Fruit fly (Drosophila melanogaster) whole organism, prepupa: Measurements from ENCODE around the gene Med.

Experiments used
- Blimp-1 ChIP-seq: fragments of 200-800 bp; sonication (Bioruptor generic); optimal IDR thresholded peaks from 3 replicates; lab custom pipeline; 2017; ENCODE audit warnings: missing biosample characterization, missing genetic modification characterization, mild to moderate bottlenecking, moderate library complexity, missing genetic modification reagents
- CG10631 ChIP-seq: fragments of 200-800 bp; sonication (Bioruptor generic); optimal IDR thresholded peaks from 2 replicates; lab custom pipeline; 2016; ENCODE audit warnings: missing biosample characterization, missing genetic modification characterization
- CG10669 ChIP-seq: fragments of 200-800 bp; sonication (Bioruptor generic); optimal IDR thresholded peaks from 3 replicates; lab custom pipeline; 2018; ENCODE audit warnings: missing biosample characterization, mild to moderate bottlenecking, missing genetic modification characterization, moderate library complexity
- CG11294 ChIP-seq: fragments of 200-800 bp; sonication (Bioruptor generic); IDR thresholded peaks from 2 replicates; pipeline ENCODE4 v1.3.6; 2022; ENCODE audit warnings: missing biosample characterization, missing genetic modification characterization
- CG11762 ChIP-seq: fragments of 200-800 bp; sonication (Bioruptor generic); optimal IDR thresholded peaks from 3 replicates; lab custom pipeline; 2016; ENCODE audit warnings: missing biosample characterization, missing genetic modification characterization; ENCODE audit not compliant: insufficient read depth
- CG11902 ChIP-seq: fragments of 200-800 bp; sonication (Bioruptor generic); optimal IDR thresholded peaks from 3 replicates; lab custom pipeline; 2016; ENCODE audit warnings: missing biosample characterization, missing genetic modification characterization
- CG15336 ChIP-seq: fragments of 200-800 bp; sonication (Bioruptor generic); IDR thresholded peaks from 2 replicates; pipeline ENCODE4 v1.3.6; 2022; ENCODE audit warnings: missing biosample characterization, missing genetic modification characterization
- CG1621 ChIP-seq: fragments of 200-800 bp; sonication (Bioruptor generic); optimal IDR thresholded peaks from 3 replicates; lab custom pipeline; 2018; ENCODE audit warnings: missing biosample characterization, mild to moderate bottlenecking, missing genetic modification characterization
- CG3032 ChIP-seq: fragments of 200-800 bp; optimal IDR thresholded peaks from 2 replicates; lab custom pipeline; 2019; ENCODE audit warnings: missing biosample characterization, mild to moderate bottlenecking, missing genetic modification characterization, moderate library complexity
- CG31627 ChIP-seq: fragments of 200-800 bp; sonication (Bioruptor generic); optimal IDR thresholded peaks from 3 replicates; lab custom pipeline; 2016; ENCODE audit warnings: missing biosample characterization, missing genetic modification characterization
- CG32006 ChIP-seq: fragments of 200-800 bp; sonication (Bioruptor generic); optimal IDR thresholded peaks from 3 replicates; lab custom pipeline; 2017; ENCODE audit warnings: missing biosample characterization, mild to moderate bottlenecking, missing genetic modification characterization
- CG34406 ChIP-seq: fragments of 200-800 bp; sonication (Bioruptor generic); optimal IDR thresholded peaks from 3 replicates; lab custom pipeline; 2016; ENCODE audit warnings: missing biosample characterization, missing genetic modification characterization
- CG3919 ChIP-seq: fragments of 200-800 bp; sonication (Bioruptor generic); optimal IDR thresholded peaks from 3 replicates; lab custom pipeline; 2016; ENCODE audit warnings: missing biosample characterization, missing genetic modification characterization
- CG4318 ChIP-seq: fragments of 200-800 bp; sonication (Bioruptor generic); optimal IDR thresholded peaks from 3 replicates; lab custom pipeline; 2017; ENCODE audit warnings: missing biosample characterization, mild to moderate bottlenecking, missing genetic modification characterization
- CG6163 ChIP-seq: fragments of 200-800 bp; sonication (Bioruptor generic); IDR thresholded peaks from 3 replicates; pipeline ENCODE4 v1.3.6; 2022; ENCODE audit warnings: missing biosample characterization, missing genetic modification characterization
- CG6276 ChIP-seq: fragments of 200-800 bp; sonication (Bioruptor generic); optimal IDR thresholded peaks from 2 replicates; lab custom pipeline; 2017; ENCODE audit warnings: missing biosample characterization, mild to moderate bottlenecking, missing genetic modification characterization
- CG6792 ChIP-seq: fragments of 200-800 bp; sonication (Bioruptor generic); optimal IDR thresholded peaks from 3 replicates; lab custom pipeline; 2016; ENCODE audit warnings: missing biosample characterization, missing genetic modification characterization
- CG6854 ChIP-seq: fragments of 200-800 bp; sonication (Bioruptor generic); optimal IDR thresholded peaks from 2 replicates; lab custom pipeline; 2017; ENCODE audit warnings: missing biosample characterization, mild to moderate bottlenecking, missing genetic modification characterization
- CG7368 ChIP-seq: fragments of 200-800 bp; sonication (Bioruptor generic); optimal IDR thresholded peaks from 3 replicates; lab custom pipeline; 2016; ENCODE audit warnings: missing biosample characterization, missing genetic modification characterization
- CG8119 ChIP-seq: fragments of 200-800 bp; sonication (Bioruptor generic); IDR thresholded peaks from 3 replicates; pipeline ENCODE4 v1.3.6; 2022; ENCODE audit warnings: missing biosample characterization, missing genetic modification characterization
- CG8319 ChIP-seq: fragments of 200-800 bp; sonication (Bioruptor generic); optimal IDR thresholded peaks from 3 replicates; lab custom pipeline; 2016; ENCODE audit warnings: missing biosample characterization, missing genetic modification characterization
- CG8632 ChIP-seq: fragments of 200-800 bp; sonication (Bioruptor generic); optimal IDR thresholded peaks from 3 replicates; lab custom pipeline; 2016; ENCODE audit warnings: missing biosample characterization, missing genetic modification characterization
- CG9139 ChIP-seq: fragments of 200-800 bp; sonication (Bioruptor generic); optimal IDR thresholded peaks from 3 replicates; lab custom pipeline; 2017; ENCODE audit warnings: missing biosample characterization, mild to moderate bottlenecking, missing genetic modification characterization
- Eip75B ChIP-seq: fragments of 200-800 bp; sonication (Bioruptor generic); optimal IDR thresholded peaks from 3 replicates; lab custom pipeline; 2016; ENCODE audit warnings: missing biosample characterization, missing genetic modification characterization
- Eip93F ChIP-seq: fragments of 200-800 bp; sonication (Bioruptor generic); optimal IDR thresholded peaks from 2 replicates; lab custom pipeline; 2016; ENCODE audit warnings: missing biosample characterization, mild to moderate bottlenecking, missing genetic modification characterization
- Ets96B ChIP-seq: fragments of 200-800 bp; optimal IDR thresholded peaks from 2 replicates; lab custom pipeline; 2019; ENCODE audit warnings: missing biosample characterization, mild to moderate bottlenecking, missing genetic modification characterization, moderate library complexity
- Gug ChIP-seq: fragments of 200-800 bp; sonication (Bioruptor generic); IDR thresholded peaks from 2 replicates; pipeline ENCODE4 v1.3.6; 2022; ENCODE audit warnings: missing biosample characterization, missing genetic modification characterization
- Hr38 ChIP-seq: sonication (Bioruptor generic); optimal IDR thresholded peaks from 2 replicates; lab custom pipeline; 2016; ENCODE audit warnings: missing biosample characterization, missing genetic modification characterization
- Hr39 ChIP-seq: fragments of 200-800 bp; sonication (Bioruptor generic); optimal IDR thresholded peaks from 2 replicates; lab custom pipeline; 2016; ENCODE audit warnings: missing biosample characterization, missing genetic modification characterization
- Hr4 ChIP-seq: fragments of 200-800 bp; sonication (Bioruptor generic); optimal IDR thresholded peaks from 3 replicates; lab custom pipeline; 2016; ENCODE audit warnings: missing biosample characterization, missing genetic modification characterization
- Lpt ChIP-seq: fragments of 200-800 bp; sonication (Bioruptor generic); optimal IDR thresholded peaks from 3 replicates; lab custom pipeline; 2016; ENCODE audit warnings: missing biosample characterization, missing genetic modification characterization
- Met ChIP-seq: fragments of 200-800 bp; sonication (Bioruptor generic); optimal IDR thresholded peaks from 3 replicates; lab custom pipeline; 2016; ENCODE audit warnings: missing biosample characterization, missing genetic modification characterization
- OdsH ChIP-seq: fragments of 200-800 bp; sonication (Bioruptor generic); optimal IDR thresholded peaks from 3 replicates; lab custom pipeline; 2016; ENCODE audit warnings: missing biosample characterization, missing genetic modification characterization
- Sox102F ChIP-seq: fragments of 200-800 bp; sonication (Bioruptor generic); optimal IDR thresholded peaks from 2 replicates; lab custom pipeline; 2016; ENCODE audit warnings: missing biosample characterization, mild to moderate bottlenecking, missing genetic modification characterization
- Sox14 ChIP-seq: fragments of 200-800 bp; sonication (Bioruptor generic); optimal IDR thresholded peaks from 3 replicates; lab custom pipeline; 2016; ENCODE audit warnings: missing biosample characterization, missing genetic modification characterization
- Sox15 ChIP-seq: fragments of 200-800 bp; sonication (Bioruptor generic); optimal IDR thresholded peaks from 3 replicates; lab custom pipeline; 2016; ENCODE audit warnings: missing biosample characterization, missing genetic modification characterization
- achi ChIP-seq: fragments of 200-800 bp; sonication (Bioruptor generic); optimal IDR thresholded peaks from 3 replicates; lab custom pipeline; 2016; ENCODE audit warnings: missing biosample characterization, missing genetic modification characterization
- acj6 ChIP-seq: fragments of 200-800 bp; sonication (Bioruptor generic); optimal IDR thresholded peaks from 3 replicates; lab custom pipeline; 2016; ENCODE audit warnings: missing biosample characterization, missing genetic modification characterization
- cyc ChIP-seq: fragments of 200-800 bp; sonication (Bioruptor generic); optimal IDR thresholded peaks from 3 replicates; lab custom pipeline; 2016; ENCODE audit warnings: missing biosample characterization, missing genetic modification characterization
- dac ChIP-seq: fragments of 200-800 bp; sonication (Bioruptor generic); optimal IDR thresholded peaks from 2 replicates; lab custom pipeline; 2017; ENCODE audit warnings: missing biosample characterization, mild to moderate bottlenecking, missing genetic modification characterization
- dsx ChIP-seq: fragments of 200-800 bp; optimal IDR thresholded peaks from 3 replicates; lab custom pipeline; 2019; ENCODE audit warnings: missing biosample characterization, mild to moderate bottlenecking, missing genetic modification characterization, moderate library complexity; ENCODE audit not compliant: poor library complexity, severe bottlenecking
- eg ChIP-seq: fragments of 200-800 bp; sonication (Bioruptor generic); IDR thresholded peaks from 3 replicates; pipeline ENCODE4 v1.3.6; 2022; ENCODE audit warnings: missing biosample characterization, missing genetic modification characterization
- esn ChIP-seq: fragments of 200-800 bp; sonication (Bioruptor generic); optimal IDR thresholded peaks from 2 replicates; lab custom pipeline; 2016; ENCODE audit warnings: missing biosample characterization, mild to moderate bottlenecking, missing genetic modification characterization, moderate library complexity
- fd59A ChIP-seq: fragments of 200-800 bp; sonication (Bioruptor generic); optimal IDR thresholded peaks from 2 replicates; lab custom pipeline; 2017; ENCODE audit warnings: missing biosample characterization, mild to moderate bottlenecking, missing genetic modification characterization, missing genetic modification reagents
- fd85E ChIP-seq: fragments of 200-800 bp; sonication (Bioruptor generic); optimal IDR thresholded peaks from 3 replicates; lab custom pipeline; 2016; ENCODE audit warnings: missing biosample characterization, missing genetic modification characterization
- fkh ChIP-seq: fragments of 200-800 bp; sonication (Bioruptor generic); optimal IDR thresholded peaks from 3 replicates; lab custom pipeline; 2017; ENCODE audit warnings: missing biosample characterization, mild to moderate bottlenecking, missing genetic modification characterization, moderate library complexity
- pdm3 ChIP-seq: fragments of 200-800 bp; sonication (Bioruptor generic); optimal IDR thresholded peaks from 3 replicates; lab custom pipeline; 2016; ENCODE audit warnings: missing biosample characterization, missing genetic modification characterization
- salr ChIP-seq, 2 experiments: fragments of 200-800 bp; sonication (Bioruptor generic); optimal IDR thresholded peaks; 3 replicates each; lab custom pipeline; 2016 to 2018; ENCODE audit warnings: missing biosample characterization in 2 of 2, missing genetic modification characterization in 2 of 2, mild to moderate bottlenecking in 1 of 2
- spab ChIP-seq: fragments of 200-800 bp; sonication (Bioruptor generic); optimal IDR thresholded peaks from 2 replicates; lab custom pipeline; 2017; ENCODE audit warnings: missing biosample characterization, mild to moderate bottlenecking, missing genetic modification characterization, missing genetic modification reagents
- ss ChIP-seq, 2 experiments: fragments of 200-800 bp; sonication (Bioruptor generic); optimal IDR thresholded peaks; 2 replicates in 1 of 2; 3 replicates in 1 of 2; lab custom pipeline; 2017 to 2018; ENCODE audit warnings: mild to moderate bottlenecking in 2 of 2, missing biosample characterization in 2 of 2, missing genetic modification characterization in 2 of 2, moderate library complexity in 1 of 2
- svp ChIP-seq: fragments of 200-800 bp; sonication (Bioruptor generic); peaks from one replicate; lab custom pipeline; 2016; ENCODE audit warnings: missing biosample characterization, missing genetic modification characterization
- topi ChIP-seq: fragments of 200-800 bp; sonication (Bioruptor generic); optimal IDR thresholded peaks from 3 replicates; lab custom pipeline; 2016; ENCODE audit warnings: missing biosample characterization, missing genetic modification characterization
- vri ChIP-seq: fragments of 200-800 bp; sonication (Bioruptor generic); optimal IDR thresholded peaks from 3 replicates; lab custom pipeline; 2016; ENCODE audit warnings: missing biosample characterization, mild to moderate bottlenecking, missing genetic modification characterization

The Med gene

DNA sequence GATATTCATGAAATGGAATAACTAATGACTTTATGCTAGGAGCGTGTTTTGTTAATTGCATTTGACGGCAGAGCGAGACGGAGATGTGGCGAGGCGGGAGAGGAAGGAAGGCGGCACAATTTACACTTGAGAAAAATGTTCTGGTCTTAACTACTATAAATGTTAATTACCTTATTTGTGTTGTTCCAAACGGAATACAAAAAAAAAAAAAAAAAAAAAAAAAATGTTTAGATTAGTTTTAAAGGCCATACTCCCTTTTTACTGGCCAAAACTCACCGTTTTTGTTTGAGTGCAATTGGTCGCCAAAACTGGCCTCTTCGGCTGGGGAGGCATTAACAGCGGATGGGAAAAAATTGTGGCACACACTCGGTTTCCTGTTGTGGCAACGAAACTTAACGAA lies 16.3 kb downstream of the Med start:
- TF ChIP-seq CG7368 (GFP tag; lab: Kevin White, UChicago) (no peak), cyc (GFP tag; lab: Kevin White, UChicago) (no peak), CG9139 (GFP tag; lab: Kevin White, UChicago) (no peak), Ets96B (tag; lab: Kevin White, UChicago) (no peak), CG31627 (GFP tag; lab: Kevin White, UChicago) (no peak), salr (GFP tag; optimal IDR thresholded peaks at IDR 0.05; lab: Kevin White, UChicago) (peak in 1 of 2 experiments; percentile 1), Hr38 (no peak), CG6163 (peak; percentile 55; the same call in 2 of the 3 replicates), OdsH (GFP tag; lab: Kevin White, UChicago) (no peak), acj6 (GFP tag; lab: Kevin White, UChicago) (no peak), eg (peak; percentile 66; the same call in 2 of the 3 replicates), CG6276 (GFP tag; lab: Kevin White, UChicago) (peak; percentile 6), CG6854 (GFP tag; lab: Kevin White, UChicago) (no peak), Hr4 (GFP tag; lab: Kevin White, UChicago) (peak; percentile 69), CG10669 (GFP tag; lab: Kevin White, UChicago) (no peak), Sox15 (GFP tag; lab: Kevin White, UChicago) (no peak), CG8119 (GFP tag; lab: Robert Waterston, UW) (peak; percentile 71), fkh (GFP tag; lab: Kevin White, UChicago) (no peak), CG8319 (GFP tag; lab: Kevin White, UChicago) (no peak), vri (GFP tag; lab: Kevin White, UChicago) (no peak), achi (GFP tag; lab: Kevin White, UChicago) (peak; percentile 0), CG11902 (GFP tag; lab: Kevin White, UChicago) (no peak), topi (no peak), CG8632 (no peak), Lpt (GFP tag; lab: Kevin White, UChicago) (peak; percentile 39), pdm3 (peak; percentile 21), svp (peak; percentile 68), esn (GFP tag; lab: Kevin White, UChicago) (no peak), Sox14 (GFP tag; lab: Kevin White, UChicago) (no peak), CG32006 (GFP tag; lab: Kevin White, UChicago) (peak; percentile 60), Sox102F (no peak), dac (no peak), fd85E (GFP tag; lab: Kevin White, UChicago) (no peak), CG3919 (GFP tag; lab: Kevin White, UChicago) (peak; percentile 13), CG11762 (GFP tag; lab: Kevin White, UChicago) (no peak), CG6792 (GFP tag; lab: Kevin White, UChicago) (no peak), Gug (GFP tag; lab: Robert Waterston, UW) (peak; percentile 56), Blimp-1 (GFP tag; lab: Kevin White, UChicago) (no peak), dsx (GFP tag; lab: Kevin White, UChicago) (no peak), Hr39 (GFP tag; lab: Kevin White, UChicago) (no peak), CG10631 (peak; percentile 24), CG11294 (no peak), CG4318 (GFP tag; lab: Kevin White, UChicago) (no peak), CG15336 (peak; percentile 64), Eip75B (GFP tag; lab: Kevin White, UChicago) (no peak), fd59A (GFP tag; lab: Kevin White, UChicago) (no peak), CG1621 (tag; lab: Kevin White, UChicago) (no peak), spab (GFP tag; lab: Kevin White, UChicago) (no peak), CG34406 (GFP tag; lab: Kevin White, UChicago) (no peak), CG3032 (no peak), ss (GFP tag; optimal IDR thresholded peaks at IDR 0.05; lab: Kevin White, UChicago) (no peak), Eip93F (GFP tag; lab: Kevin White, UChicago) (no peak), Met (GFP tag; lab: Kevin White, UChicago) (no peak)
